Worm (Caenorhabditis elegans) whole organism, L1 larva: ENCODE data around the gene pycr-4.
A peak's percentile ranks its signal among the peaks of the same experiment; 100 is the strongest.

Experiments
- aha-1 ChIP-seq: fragments of 150-350 bp; optimal IDR thresholded peaks from 2 replicates; lab custom pipeline; 2014; ENCODE audit warnings: missing biosample characterization, missing genetic modification characterization
- blmp-1 ChIP-seq: fragments of 150-350 bp; optimal IDR thresholded peaks from 2 replicates; lab custom pipeline; 2014; ENCODE audit warnings: missing biosample characterization, missing genetic modification characterization
- ceh-8 ChIP-seq: fragments of 200-800 bp; sonication (Bioruptor generic); optimal IDR thresholded peaks from 2 replicates; lab custom pipeline; 2018; ENCODE audit warnings: mild to moderate bottlenecking, missing genetic modification characterization, moderate library complexity, missing compliant biosample characterization
- ceh-82 ChIP-seq, 3 experiments: fragments of 150-350 bp in 1 of 3; sonication (generic microtip) in 2 of 3; optimal IDR thresholded peaks; 2 replicates each; lab custom pipeline; 2014 to 2017; ENCODE audit warnings: missing biosample characterization in 3 of 3, missing genetic modification characterization in 3 of 3
- ceh-90 ChIP-seq: sonication (generic microtip); optimal IDR thresholded peaks from 2 replicates; lab custom pipeline; 2016; ENCODE audit warnings: missing genetic modification characterization, missing compliant biosample characterization
- dpl-1 ChIP-seq, 3 experiments: fragments of 150-350 bp in 2 of 3; sonication (generic microtip) in 1 of 3; optimal IDR thresholded peaks; 2 replicates each; lab custom pipeline; 2014 to 2017; ENCODE audit warnings: missing biosample characterization in 3 of 3, missing genetic modification characterization in 3 of 3, missing genetic modification reagents in 3 of 3
- dsc-1 ChIP-seq: sonication (generic microtip); optimal IDR thresholded peaks from 2 replicates; lab custom pipeline; 2016; ENCODE audit warnings: mild to moderate bottlenecking, missing genetic modification characterization, missing compliant biosample characterization
- efl-1 ChIP-seq, 4 experiments: fragments of 150-350 bp; optimal IDR thresholded peaks in 3 of 4; peaks in 1 of 4; 1 replicate in 1 of 4; 2 replicates in 3 of 4; lab custom pipeline; 2014; ENCODE audit warnings: missing biosample characterization in 2 of 4, missing genetic modification characterization in 2 of 4, missing genetic modification reagents in 2 of 4
- fkh-10 ChIP-seq: sonication (generic microtip); optimal IDR thresholded peaks from 2 replicates; lab custom pipeline; 2017; ENCODE audit warnings: missing biosample characterization, missing genetic modification reagents, missing genetic modification characterization
- fkh-4 ChIP-seq: sonication (generic microtip); optimal IDR thresholded peaks from 2 replicates; lab custom pipeline; 2016; ENCODE audit warnings: missing compliant biosample characterization, missing genetic modification characterization, borderline replicate concordance
- fkh-8 ChIP-seq: sonication (generic microtip); optimal IDR thresholded peaks from 2 replicates; lab custom pipeline; 2016; ENCODE audit warnings: mild to moderate bottlenecking, missing genetic modification characterization, missing compliant biosample characterization
- isw-1 ChIP-seq: fragments of 200-800 bp; sonication (Bioruptor generic); IDR thresholded peaks from 2 replicates; pipeline ENCODE4 v1.3.6; 2022; ENCODE audit warnings: missing genetic modification characterization, missing compliant biosample characterization
- jun-1 ChIP-seq: fragments of 150-350 bp; optimal IDR thresholded peaks from 2 replicates; lab custom pipeline; 2014; ENCODE audit warnings: missing biosample characterization, missing genetic modification reagents, missing genetic modification characterization
- lin-14 ChIP-seq: fragments of 200-800 bp; sonication (Bioruptor generic); optimal IDR thresholded peaks from 2 replicates; lab custom pipeline; 2018; ENCODE audit warnings: mild to moderate bottlenecking, missing genetic modification characterization, moderate library complexity, missing compliant biosample characterization
- lin-35 ChIP-seq, 2 experiments: fragments of 150-350 bp; optimal IDR thresholded peaks; 2 replicates each; lab custom pipeline; 2014; ENCODE audit warnings: missing biosample characterization in 2 of 2, missing genetic modification characterization in 2 of 2, missing genetic modification reagents in 2 of 2
- lin-39 ChIP-seq: fragments of 150-350 bp; optimal IDR thresholded peaks from 2 replicates; lab custom pipeline; 2014; ENCODE audit warnings: missing biosample characterization, missing genetic modification reagents, missing genetic modification characterization
- mab-9 ChIP-seq: fragments of 200-800 bp; sonication (Bioruptor generic); IDR thresholded peaks from 2 replicates; pipeline ENCODE4 v1.3.6; 2022; ENCODE audit warnings: missing genetic modification reagents, missing genetic modification characterization, missing compliant biosample characterization
- mef-2 ChIP-seq: fragments of 150-350 bp; optimal IDR thresholded peaks from 2 replicates; lab custom pipeline; 2014; ENCODE audit warnings: missing biosample characterization, missing genetic modification characterization
- nhr-12 ChIP-seq: sonication (generic microtip); optimal IDR thresholded peaks from 2 replicates; lab custom pipeline; 2017; ENCODE audit warnings: missing biosample characterization, missing genetic modification characterization
- nhr-19 ChIP-seq: fragments of 200-800 bp; sonication (Bioruptor generic); conservative IDR thresholded peaks from 2 replicates; pipeline ENCODE4 v1.3.6; 2022; ENCODE audit warnings: missing genetic modification characterization, missing compliant biosample characterization
- nhr-28 ChIP-seq: fragments of 150-350 bp; optimal IDR thresholded peaks from 2 replicates; lab custom pipeline; 2014; ENCODE audit warnings: missing biosample characterization, missing genetic modification characterization
- nhr-84 ChIP-seq: sonication (generic microtip); optimal IDR thresholded peaks from 2 replicates; lab custom pipeline; 2017; ENCODE audit warnings: missing biosample characterization, missing genetic modification characterization
- pag-3 ChIP-seq: sonication (generic microtip); optimal IDR thresholded peaks from 2 replicates; lab custom pipeline; 2017; ENCODE audit warnings: missing genetic modification characterization, mild to moderate bottlenecking, missing compliant biosample characterization, antibody characterized with exemption, borderline replicate concordance; ENCODE audit not compliant: insufficient read depth
- pax-3 ChIP-seq: fragments of 200-800 bp; sonication (Bioruptor generic); optimal IDR thresholded peaks from 2 replicates; lab custom pipeline; 2018; ENCODE audit warnings: mild to moderate bottlenecking, missing genetic modification characterization, moderate library complexity, missing compliant biosample characterization
- pqm-1 ChIP-seq: sonication (generic microtip); optimal IDR thresholded peaks from 3 replicates; lab custom pipeline; 2017; ENCODE audit warnings: missing biosample characterization, missing genetic modification characterization
- snpc-4 ChIP-seq: fragments of 150-350 bp; optimal IDR thresholded peaks from 2 replicates; lab custom pipeline; 2014; ENCODE audit warnings: missing biosample characterization, missing genetic modification characterization
- swsn-7 ChIP-seq: sonication (generic microtip); optimal IDR thresholded peaks from 2 replicates; lab custom pipeline; 2016; ENCODE audit warnings: missing genetic modification characterization, missing compliant biosample characterization
- tlp-1 ChIP-seq: fragments of 150-350 bp; optimal IDR thresholded peaks from 2 replicates; lab custom pipeline; 2014; ENCODE audit warnings: missing biosample characterization, missing genetic modification characterization
- unc-30 ChIP-seq: sonication (generic microtip); optimal IDR thresholded peaks from 2 replicates; lab custom pipeline; 2017; ENCODE audit warnings: missing biosample characterization, missing genetic modification characterization
- unc-86 ChIP-seq: sonication (generic microtip); optimal IDR thresholded peaks from 2 replicates; lab custom pipeline; 2016; ENCODE audit warnings: missing genetic modification characterization, missing compliant biosample characterization
- xbp-1 ChIP-seq: sonication (generic microtip); optimal IDR thresholded peaks from 2 replicates; lab custom pipeline; 2016; ENCODE audit warnings: missing genetic modification characterization, missing compliant biosample characterization
- zag-1 ChIP-seq: fragments of 150-350 bp; optimal IDR thresholded peaks from 2 replicates; lab custom pipeline; 2014; ENCODE audit warnings: missing biosample characterization, missing genetic modification characterization
- zip-4 ChIP-seq: fragments of 200-800 bp; sonication (Bioruptor generic); optimal IDR thresholded peaks from 2 replicates; lab custom pipeline; 2018; ENCODE audit warnings: mild to moderate bottlenecking, missing genetic modification characterization, moderate library complexity, missing compliant biosample characterization
- ztf-11 ChIP-seq, 2 experiments: sonication (generic microtip); optimal IDR thresholded peaks; 2 replicates each; lab custom pipeline; 2016 to 2017; ENCODE audit warnings: missing genetic modification characterization in 2 of 2, missing biosample characterization in 1 of 2, missing compliant biosample characterization in 1 of 2
- ztf-4 ChIP-seq: fragments of 150-350 bp; optimal IDR thresholded peaks from 2 replicates; lab custom pipeline; 2014; ENCODE audit warnings: missing biosample characterization, missing genetic modification characterization

pycr-4 gene

DNA sequence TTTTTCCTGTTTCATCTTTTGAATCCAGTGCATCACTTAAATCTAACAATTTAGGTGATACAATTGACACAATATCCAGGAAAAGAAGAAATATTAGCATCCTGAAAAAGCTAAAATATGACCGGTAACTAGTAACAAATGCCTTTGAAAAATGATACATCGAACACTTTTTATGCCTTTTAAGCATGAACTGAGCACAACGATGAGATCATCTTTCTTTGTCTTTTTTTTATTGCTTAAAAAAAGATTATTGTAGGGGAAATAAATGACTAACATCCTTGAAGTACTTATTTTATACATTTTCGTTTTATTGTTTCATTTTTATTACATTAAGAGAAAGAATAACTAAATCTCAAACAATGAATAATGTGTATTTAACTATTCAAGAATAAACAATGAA lies 11.2 kb downstream of the pycr-4 start, which contains the start of gene F13B6.3:
Gene F13B6.3, minus strand, starts transcription at position 101 of the 400 bp plus-strand sequence.
- TF ChIP-seq ztf-11 (tag; optimal IDR thresholded peaks at IDR 0.05; lab: Kevin White, UChicago) (no peak), unc-30 (tag; lab: Kevin White, UChicago) (no peak), unc-86 (no peak), fkh-10 (GFP tag; lab: Kevin White, UChicago) (no peak), xbp-1 (tag; lab: Kevin White, UChicago) (no peak), ztf-4 (tag; lab: Kevin White, UChicago) (no peak), nhr-12 (tag; lab: Kevin White, UChicago) (no peak), jun-1 (tag; lab: Kevin White, UChicago) (no peak), ceh-90 (no peak), nhr-84 (tag; lab: Kevin White, UChicago) (no peak), tlp-1 (tag; lab: Kevin White, UChicago) (no peak)

DNA sequence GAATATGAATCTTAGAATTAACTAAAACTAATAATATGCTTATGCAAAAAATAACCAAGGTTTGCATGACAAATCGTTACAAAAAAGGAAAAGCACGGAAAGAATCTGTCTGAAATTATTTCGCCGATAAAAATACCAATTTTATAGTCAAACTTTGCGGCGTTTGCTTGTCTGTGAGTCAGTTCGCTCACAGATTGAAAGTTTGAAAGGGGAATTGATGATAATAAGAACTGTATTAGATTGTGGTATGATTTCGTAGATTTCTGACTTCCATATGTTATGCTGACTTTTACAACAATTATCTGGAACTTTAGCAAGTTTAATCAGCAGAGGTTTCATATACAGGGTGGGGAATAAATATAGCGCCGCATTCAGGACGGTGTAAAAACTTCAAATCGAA lies 16.9 kb downstream of the pycr-4 start, which contains the start of gene F13B6.2:
Gene F13B6.2, minus strand, starts transcription at position 101 of the 400 bp plus-strand sequence.
- TF ChIP-seq unc-30 (tag; lab: Kevin White, UChicago) (no peak), nhr-28 (no peak), zag-1 (tag; lab: Kevin White, UChicago) (no peak), lin-35 (GFP tag; optimal IDR thresholded peaks at IDR 0.05; lab: Kevin White, UChicago) (no peak), dpl-1 (GFP tag; optimal IDR thresholded peaks at IDR 0.05; lab: Kevin White, UChicago) (no peak), lin-39 (tag; lab: Kevin White, UChicago) (no peak), mef-2 (tag; lab: Kevin White, UChicago) (no peak), nhr-19 (GFP tag; lab: Robert Waterston, UW) (no peak), fkh-4 (tag; lab: Kevin White, UChicago) (no peak), jun-1 (tag; lab: Kevin White, UChicago) (no peak), pax-3 (tag; lab: Kevin White, UChicago) (no peak), snpc-4 (tag; lab: Kevin White, UChicago) (no peak), aha-1 (tag; lab: Kevin White, UChicago) (no peak), mab-9 (GFP tag; lab: Robert Waterston, UW) (no peak), isw-1 (GFP tag; lab: Robert Waterston, UW) (no peak)

DNA sequence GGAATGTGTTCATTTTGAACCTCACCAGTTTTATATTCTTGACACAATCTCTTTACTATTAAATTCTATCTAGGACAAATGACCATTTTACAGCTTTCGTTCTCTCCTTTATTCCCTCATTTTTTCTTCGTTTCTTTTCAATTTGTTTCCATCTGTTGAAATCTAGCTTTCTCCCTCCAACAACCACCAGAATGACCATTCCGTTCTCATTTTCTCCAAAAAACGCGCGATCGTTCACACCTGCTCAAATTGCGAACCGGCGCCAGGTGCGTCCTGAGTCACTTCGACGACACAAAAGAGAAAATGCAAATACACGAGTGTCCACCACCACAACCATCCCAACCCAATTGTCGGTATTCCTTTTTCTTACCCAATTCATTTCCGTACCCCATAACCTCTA lies 20.9 kb downstream of the pycr-4 start, which contains the start of gene F13B6.1:
Gene F13B6.1, plus strand, starts transcription at position 301 of the 400 bp plus-strand sequence.
- no peak for TF ChIP-seq swsn-7 (tag; lab: Kevin White, UChicago)
- no peak for TF ChIP-seq efl-1 (optimal IDR thresholded peaks at IDR 0.05; lab: Kevin White, UChicago)
- TF ChIP-seq efl-1 (GFP tag; optimal IDR thresholded peaks at IDR 0.05 in 1 of 2; lab: Kevin White, UChicago): no peak
- no peak for TF ChIP-seq nhr-28
- TF ChIP-seq pag-3: no peak
- TF ChIP-seq blmp-1 (tag; lab: Kevin White, UChicago): no peak
- no peak for TF ChIP-seq nhr-19 (GFP tag; lab: Robert Waterston, UW)
- TF ChIP-seq dsc-1 (tag; lab: Kevin White, UChicago): no peak
- TF ChIP-seq zip-4 (GFP tag; lab: Kevin White, UChicago): no peak
- no peak for TF ChIP-seq ceh-8 (GFP tag; lab: Kevin White, UChicago)
- TF ChIP-seq zag-1 (tag; lab: Kevin White, UChicago): no peak
- TF ChIP-seq mef-2 (tag; lab: Kevin White, UChicago): no peak
- no peak for TF ChIP-seq ztf-11 (tag; optimal IDR thresholded peaks at IDR 0.05; lab: Kevin White, UChicago)
- TF ChIP-seq fkh-10 (GFP tag; lab: Kevin White, UChicago): no peak

DNA sequence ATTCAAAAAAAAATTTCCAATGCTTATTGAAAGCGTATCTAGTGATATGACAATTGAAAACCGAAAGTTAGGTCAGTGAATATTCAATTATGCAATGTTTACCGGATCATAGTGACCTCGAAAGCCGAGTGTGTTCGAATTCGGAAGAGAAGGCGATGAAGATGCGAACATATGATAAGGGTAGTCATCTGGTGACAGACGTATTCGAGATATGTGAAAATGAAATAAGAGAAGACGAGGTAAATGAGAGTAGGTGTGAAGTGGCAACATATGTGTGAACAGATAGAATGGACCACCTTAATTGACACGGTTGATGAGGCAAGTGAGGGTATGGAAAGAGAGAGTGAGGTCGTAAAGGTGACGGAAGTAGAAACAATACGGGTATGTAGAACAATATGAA lies 22.2 kb downstream of the pycr-4 start:
- TF ChIP-seq unc-86: no peak
- no peak for TF ChIP-seq zag-1 (tag; lab: Kevin White, UChicago)
- peak; percentile 60 for TF ChIP-seq blmp-1 (tag; lab: Kevin White, UChicago)
- TF ChIP-seq, all 84 proteins: peak for 1

DNA sequence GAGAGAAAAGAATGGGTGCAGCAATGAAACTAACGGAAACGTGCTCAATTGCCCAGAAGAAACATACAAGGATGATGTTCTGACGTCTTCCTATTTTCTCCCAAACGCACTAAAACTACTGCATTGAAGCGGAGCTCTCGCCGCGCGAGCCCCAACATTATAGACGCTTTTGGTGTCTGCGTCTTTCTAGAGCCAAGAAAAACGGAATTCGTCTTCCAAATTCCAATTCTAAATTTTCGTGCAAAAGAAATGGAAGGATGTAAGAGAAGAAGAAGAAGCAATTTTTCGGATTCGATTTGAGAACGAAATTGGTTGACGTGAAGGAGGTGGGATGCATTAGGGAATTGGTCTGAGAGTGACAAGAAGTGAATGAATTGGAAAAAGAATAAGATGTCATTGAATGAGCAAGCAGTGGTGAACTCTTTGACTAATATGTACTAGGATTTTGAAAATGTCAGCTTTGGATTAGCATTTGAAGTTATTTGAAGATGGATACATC lies 23.4 kb downstream of the pycr-4 start:
- TF ChIP-seq fkh-8 (tag; lab: Kevin White, UChicago) (peak; percentile 17), ceh-82 (tag; optimal IDR thresholded peaks at IDR 0.05; lab: Kevin White, UChicago) (peak in 1 of 3 experiments; percentile 36), pqm-1 (tag; lab: Kevin White, UChicago) (no peak), ceh-8 (GFP tag; lab: Kevin White, UChicago) (peak; percentile 28), fkh-10 (GFP tag; lab: Kevin White, UChicago) (peak; percentile 16), lin-14 (GFP tag; lab: Kevin White, UChicago) (peak; percentile 74), nhr-28 (no peak), isw-1 (GFP tag; lab: Robert Waterston, UW) (0 out of 2 replicates have a peak, but pooled peaks have one; percentile 7)
- TF ChIP-seq, all 84 proteins: peak for 6
